Worm (Caenorhabditis elegans) whole organism, L3 larva: ENCODE results near the gene C33D9.10.
"Not testable (repeated sequence)": the region's sequence is repeated elsewhere in the genome, so short reads cannot be mapped to it uniquely, and the experiment has no call there.

Experiments
- ZK546.5 ChIP-seq: sonication (generic microtip); optimal IDR thresholded peaks from 2 replicates; lab custom pipeline; 2017; ENCODE audit warnings: missing biosample characterization, missing genetic modification characterization
- ceh-82 ChIP-seq: fragments of 150-350 bp; optimal IDR thresholded peaks from 2 replicates; lab custom pipeline; 2014; ENCODE audit warnings: missing biosample characterization, missing genetic modification characterization
- egl-27 ChIP-seq: sonication (generic microtip); optimal IDR thresholded peaks from 4 replicates; lab custom pipeline; 2017; ENCODE audit warnings: missing biosample characterization, missing genetic modification reagents, missing genetic modification characterization
- fkh-10 ChIP-seq: sonication (generic microtip); optimal IDR thresholded peaks from 2 replicates; lab custom pipeline; 2017; ENCODE audit warnings: missing biosample characterization, missing genetic modification reagents, missing genetic modification characterization
- jun-1 ChIP-seq: fragments of 150-350 bp; optimal IDR thresholded peaks from 2 replicates; lab custom pipeline; 2014; ENCODE audit warnings: missing biosample characterization, missing genetic modification reagents, missing genetic modification characterization
- lsy-12 ChIP-seq: sonication (generic microtip); optimal IDR thresholded peaks from 2 replicates; lab custom pipeline; 2016; ENCODE audit warnings: mild to moderate bottlenecking, missing genetic modification characterization, missing compliant biosample characterization
- nhr-237 ChIP-seq: fragments of 150-350 bp; optimal IDR thresholded peaks from 2 replicates; lab custom pipeline; 2014; ENCODE audit warnings: missing biosample characterization, missing genetic modification characterization
- nhr-76 ChIP-seq: fragments of 150-350 bp; sonication (generic microtip); optimal IDR thresholded peaks from 5 replicates; lab custom pipeline; 2014; ENCODE audit warnings: missing biosample characterization, missing genetic modification characterization
- nhr-77 ChIP-seq: fragments of 150-350 bp; optimal IDR thresholded peaks from 2 replicates; lab custom pipeline; 2014; ENCODE audit warnings: missing biosample characterization, missing genetic modification characterization
- unc-39 ChIP-seq: sonication (generic microtip); optimal IDR thresholded peaks from 4 replicates; lab custom pipeline; 2017; ENCODE audit warnings: missing biosample characterization, missing genetic modification characterization
- unc-62 ChIP-seq: fragments of 150-350 bp; sonication (generic microtip); optimal IDR thresholded peaks from 4 replicates; lab custom pipeline; 2014; ENCODE audit warnings: missing biosample characterization, missing genetic modification reagents, missing genetic modification characterization
- ztf-4 ChIP-seq: fragments of 150-350 bp; optimal IDR thresholded peaks from 2 replicates; lab custom pipeline; 2014; ENCODE audit warnings: missing biosample characterization, missing genetic modification characterization

DNA sequence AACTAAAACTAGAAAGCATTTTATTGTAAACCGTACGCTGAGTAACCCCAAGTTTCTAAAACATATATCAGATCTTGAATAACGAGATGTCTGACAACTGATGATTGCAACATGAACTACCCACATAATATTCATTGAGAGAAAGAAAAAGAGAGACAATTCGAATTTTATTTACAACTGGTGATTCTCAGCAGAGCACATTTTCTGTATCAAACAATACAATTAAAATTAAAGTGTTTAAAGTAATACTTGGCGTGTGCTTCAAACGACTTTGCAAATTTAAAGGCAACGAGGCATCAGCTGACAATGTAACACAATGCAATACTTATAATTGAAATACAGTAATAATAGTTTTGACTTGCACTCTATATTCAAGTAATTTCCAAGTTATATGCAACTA, at the start of gene C33D9.10:
- TF ChIP-seq ztf-4 (tag; lab: Kevin White, UChicago); egl-27; fkh-10 (GFP tag; lab: Kevin White, UChicago); nhr-77; unc-39 (tag; lab: Kevin White, UChicago); nhr-76; jun-1 (tag; lab: Kevin White, UChicago); nhr-237 (tag; lab: Kevin White, UChicago); ceh-82; ZK546.5 (tag; lab: Kevin White, UChicago); unc-62 (GFP tag; lab: Kevin White, UChicago); lsy-12 (tag; lab: Kevin White, UChicago): not testable (repeated sequence)
